Worm (Caenorhabditis elegans) whole organism, L2 larva: Measurements from ENCODE around the gene C23F12.4.

ENCODE experiments used
- C34F6.9 ChIP-seq: fragments of 150-350 bp; optimal IDR thresholded peaks from 2 replicates; lab custom pipeline; 2014; ENCODE audit warnings: missing biosample characterization, missing genetic modification characterization
- F13H6.1 ChIP-seq: sonication (generic microtip); optimal IDR thresholded peaks from 2 replicates; lab custom pipeline; 2016; ENCODE audit warnings: missing genetic modification characterization, missing compliant biosample characterization
- R02D3.7 ChIP-seq: fragments of 150-350 bp; optimal IDR thresholded peaks from 2 replicates; lab custom pipeline; 2014; ENCODE audit warnings: missing biosample characterization, missing genetic modification characterization
- Y55F3AM.14 ChIP-seq: fragments of 200-800 bp; sonication (Bioruptor generic); optimal IDR thresholded peaks from 2 replicates; lab custom pipeline; 2018; ENCODE audit warnings: mild to moderate bottlenecking, missing genetic modification characterization, missing compliant biosample characterization
- ZK546.5 ChIP-seq: sonication (generic microtip); optimal IDR thresholded peaks from 2 replicates; lab custom pipeline; 2017; ENCODE audit warnings: missing biosample characterization, missing genetic modification characterization
- alr-1 ChIP-seq: fragments of 150-350 bp; optimal IDR thresholded peaks from 2 replicates; lab custom pipeline; 2014; ENCODE audit warnings: missing biosample characterization, missing genetic modification characterization
- aly-2 ChIP-seq: fragments of 150-350 bp; optimal IDR thresholded peaks from 2 replicates; lab custom pipeline; 2014; ENCODE audit warnings: missing biosample characterization, missing genetic modification characterization
- ama-1 ChIP-seq: fragments of 150-350 bp; optimal IDR thresholded peaks from 2 replicates; lab custom pipeline; 2018; ENCODE audit warnings: inconsistent platforms
- blmp-1 ChIP-seq: sonication (generic microtip); optimal IDR thresholded peaks from 2 replicates; lab custom pipeline; 2017; ENCODE audit warnings: missing genetic modification characterization, mild to moderate bottlenecking, missing compliant biosample characterization, antibody characterized with exemption, moderate library complexity; ENCODE audit not compliant: insufficient read depth
- ceh-16 ChIP-seq: fragments of 150-350 bp; optimal IDR thresholded peaks from 2 replicates; lab custom pipeline; 2014; ENCODE audit warnings: missing biosample characterization, missing genetic modification characterization
- ceh-82 ChIP-seq: fragments of 150-350 bp; optimal IDR thresholded peaks from 2 replicates; lab custom pipeline; 2014; ENCODE audit warnings: missing biosample characterization, missing genetic modification characterization
- crh-2 ChIP-seq: sonication (generic microtip); optimal IDR thresholded peaks from 2 replicates; lab custom pipeline; 2017; ENCODE audit warnings: missing biosample characterization, missing genetic modification characterization
- dmd-4 ChIP-seq: sonication (generic microtip); optimal IDR thresholded peaks from 2 replicates; lab custom pipeline; 2017; ENCODE audit warnings: missing biosample characterization, missing genetic modification characterization
- egl-27 ChIP-seq: sonication (generic microtip); optimal IDR thresholded peaks from 3 replicates; lab custom pipeline; 2017; ENCODE audit warnings: missing biosample characterization, missing genetic modification reagents, missing genetic modification characterization
- elt-1 ChIP-seq: fragments of 150-350 bp; optimal IDR thresholded peaks from 2 replicates; lab custom pipeline; 2014; ENCODE audit warnings: missing biosample characterization, missing genetic modification characterization
- elt-3 ChIP-seq: sonication (generic microtip); optimal IDR thresholded peaks from 2 replicates; lab custom pipeline; 2017; ENCODE audit warnings: missing biosample characterization, missing genetic modification characterization
- fos-1 ChIP-seq: fragments of 150-350 bp; optimal IDR thresholded peaks from 2 replicates; lab custom pipeline; 2014; ENCODE audit warnings: missing biosample characterization, missing genetic modification characterization
- gmeb-1 ChIP-seq: fragments of 150-350 bp; optimal IDR thresholded peaks from 2 replicates; lab custom pipeline; 2014; ENCODE audit warnings: missing biosample characterization, missing genetic modification characterization
- lin-11 ChIP-seq: fragments of 150-350 bp; sonication (generic microtip); optimal IDR thresholded peaks from 2 replicates; lab custom pipeline; 2014; ENCODE audit warnings: missing biosample characterization, missing genetic modification characterization, inconsistent platforms, mixed read lengths
- lin-13 ChIP-seq: fragments of 150-350 bp; optimal IDR thresholded peaks from 2 replicates; lab custom pipeline; 2014; ENCODE audit warnings: missing biosample characterization, missing genetic modification reagents, missing genetic modification characterization
- lin-39 ChIP-seq: fragments of 150-350 bp; optimal IDR thresholded peaks from 2 replicates; lab custom pipeline; 2014; ENCODE audit warnings: missing biosample characterization, missing genetic modification reagents, missing genetic modification characterization
- lsy-2 ChIP-seq, 2 experiments: fragments of 150-350 bp in 1 of 2; sonication (generic microtip) in 1 of 2; optimal IDR thresholded peaks; 2 replicates each; lab custom pipeline; 2014 to 2017; ENCODE audit warnings: missing biosample characterization in 2 of 2, missing genetic modification characterization in 2 of 2
- mab-5 ChIP-seq: fragments of 150-350 bp; optimal IDR thresholded peaks from 2 replicates; lab custom pipeline; 2014; ENCODE audit warnings: missing biosample characterization, missing genetic modification characterization
- mbf-1 ChIP-seq: sonication (generic microtip); optimal IDR thresholded peaks from 2 replicates; lab custom pipeline; 2017; ENCODE audit warnings: missing biosample characterization, missing genetic modification characterization
- mdl-1 ChIP-seq, 2 experiments: fragments of 150-350 bp in 1 of 2; sonication (generic microtip) in 1 of 2; optimal IDR thresholded peaks; 2 replicates each; lab custom pipeline; 2017; ENCODE audit warnings: missing biosample characterization in 2 of 2, missing genetic modification characterization in 2 of 2
- nhr-10 ChIP-seq: sonication (generic microtip); optimal IDR thresholded peaks from 2 replicates; lab custom pipeline; 2017; ENCODE audit warnings: missing biosample characterization, missing genetic modification characterization
- nhr-11 ChIP-seq: fragments of 150-350 bp; optimal IDR thresholded peaks from 2 replicates; lab custom pipeline; 2014; ENCODE audit warnings: missing biosample characterization, missing genetic modification characterization
- nhr-12 ChIP-seq: fragments of 150-350 bp; optimal IDR thresholded peaks from 2 replicates; lab custom pipeline; 2014; ENCODE audit warnings: missing biosample characterization, missing genetic modification characterization
- nhr-129 ChIP-seq: fragments of 150-350 bp; optimal IDR thresholded peaks from 2 replicates; lab custom pipeline; 2014; ENCODE audit warnings: missing biosample characterization, missing genetic modification characterization
- nhr-21 ChIP-seq: fragments of 150-350 bp; optimal IDR thresholded peaks from 2 replicates; lab custom pipeline; 2014; ENCODE audit warnings: missing biosample characterization, missing genetic modification characterization
- nhr-23 ChIP-seq: fragments of 150-350 bp; optimal IDR thresholded peaks from 2 replicates; lab custom pipeline; 2014; ENCODE audit warnings: missing biosample characterization, missing genetic modification reagents, missing genetic modification characterization
- nhr-237 ChIP-seq: fragments of 150-350 bp; optimal IDR thresholded peaks from 2 replicates; lab custom pipeline; 2014; ENCODE audit warnings: missing biosample characterization, missing genetic modification characterization
- nhr-25 ChIP-seq: fragments of 150-350 bp; sonication (generic microtip); optimal IDR thresholded peaks from 3 replicates; lab custom pipeline; 2014; ENCODE audit warnings: missing biosample characterization, missing genetic modification characterization
- nhr-6 ChIP-seq: fragments of 150-350 bp; optimal IDR thresholded peaks from 2 replicates; lab custom pipeline; 2014; ENCODE audit warnings: missing biosample characterization, missing genetic modification characterization
- nhr-77 ChIP-seq: fragments of 150-350 bp; optimal IDR thresholded peaks from 2 replicates; lab custom pipeline; 2014; ENCODE audit warnings: missing biosample characterization, missing genetic modification characterization
- peb-1 ChIP-seq: fragments of 150-350 bp; optimal IDR thresholded peaks from 2 replicates; lab custom pipeline; 2014; ENCODE audit warnings: missing biosample characterization, missing genetic modification characterization
- sem-4 ChIP-seq: fragments of 150-350 bp; optimal IDR thresholded peaks from 2 replicates; lab custom pipeline; 2014; ENCODE audit warnings: missing biosample characterization, missing genetic modification reagents, missing genetic modification characterization
- skn-1 ChIP-seq: sonication (generic microtip); optimal IDR thresholded peaks from 2 replicates; lab custom pipeline; 2017; ENCODE audit warnings: missing biosample characterization, missing genetic modification characterization
- sma-3 ChIP-seq: sonication (generic microtip); optimal IDR thresholded peaks from 2 replicates; lab custom pipeline; 2016; ENCODE audit warnings: missing genetic modification reagents, missing genetic modification characterization, missing compliant biosample characterization
- sma-9 ChIP-seq, 2 experiments: fragments of 150-350 bp in 1 of 2; sonication (generic microtip) in 1 of 2; optimal IDR thresholded peaks; 2 replicates each; lab custom pipeline; 2014 to 2016; ENCODE audit warnings: missing genetic modification characterization in 2 of 2, mild to moderate bottlenecking in 1 of 2, missing biosample characterization in 1 of 2, missing compliant biosample characterization in 1 of 2, missing genetic modification reagents in 1 of 2, moderate library complexity in 1 of 2
- snpc-4 ChIP-seq: fragments of 150-350 bp; optimal IDR thresholded peaks from 2 replicates; lab custom pipeline; 2014; ENCODE audit warnings: missing biosample characterization, missing genetic modification characterization
- unc-39 ChIP-seq: fragments of 150-350 bp; optimal IDR thresholded peaks from 2 replicates; lab custom pipeline; 2014; ENCODE audit warnings: missing biosample characterization, missing genetic modification characterization
- unc-55 ChIP-seq: fragments of 150-350 bp; sonication (generic microtip); optimal IDR thresholded peaks from 3 replicates; lab custom pipeline; 2014; ENCODE audit warnings: missing biosample characterization, missing genetic modification reagents, missing genetic modification characterization
- unc-62 ChIP-seq: fragments of 150-350 bp; optimal IDR thresholded peaks from 2 replicates; lab custom pipeline; 2014; ENCODE audit warnings: missing biosample characterization, missing genetic modification reagents, missing genetic modification characterization
- zag-1 ChIP-seq: fragments of 150-350 bp; optimal IDR thresholded peaks from 2 replicates; lab custom pipeline; 2014; ENCODE audit warnings: missing biosample characterization, missing genetic modification characterization
- ztf-1 ChIP-seq: fragments of 200-800 bp; sonication (Bioruptor generic); conservative IDR thresholded peaks from 2 replicates; pipeline ENCODE4 v1.3.6; 2022; ENCODE audit warnings: missing genetic modification characterization, missing compliant biosample characterization
- ztf-11 ChIP-seq: sonication (generic microtip); optimal IDR thresholded peaks from 2 replicates; lab custom pipeline; 2017; ENCODE audit warnings: missing biosample characterization, missing genetic modification characterization
- ztf-4 ChIP-seq: fragments of 150-350 bp; optimal IDR thresholded peaks from 2 replicates; lab custom pipeline; 2014; ENCODE audit warnings: missing biosample characterization, missing genetic modification characterization

Gene C23F12.4

ce11 chrX:9372987-9373386 lies 14.2 kb upstream of the C23F12.4 start:
- TF ChIP-seq nhr-129 (tag; lab: Kevin White, UChicago) (peak; percentile 61), crh-2 (tag; lab: Kevin White, UChicago) (peak; percentile 26), ceh-16 (tag; lab: Kevin White, UChicago) (peak; percentile 1), fos-1 (tag; lab: Kevin White, UChicago) (peak; percentile 17), C34F6.9 (tag; lab: Kevin White, UChicago) (no peak), sem-4 (tag; lab: Kevin White, UChicago) (no peak), lin-13 (GFP tag; lab: Kevin White, UChicago) (peak; percentile 30), nhr-23 (tag; lab: Kevin White, UChicago) (no peak), blmp-1 (no peak), sma-3 (GFP tag; lab: Kevin White, UChicago) (peak; percentile 34), egl-27 (tag; lab: Kevin White, UChicago) (no peak), sma-9 (GFP tag; optimal IDR thresholded peaks at IDR 0.05; lab: Kevin White, UChicago) (no peak), sma-9 (tag; optimal IDR thresholded peaks at IDR 0.05; lab: Kevin White, UChicago) (no peak), unc-55 (peak; percentile 34), ZK546.5 (tag; lab: Kevin White, UChicago) (no peak), ama-1 (lab: Kevin White, UChicago) (no peak), nhr-25 (tag; lab: Kevin White, UChicago) (no peak), R02D3.7 (tag; lab: Kevin White, UChicago) (no peak), Y55F3AM.14 (peak; percentile 41), lin-11 (no peak), nhr-6 (tag; lab: Kevin White, UChicago) (no peak), mab-5 (tag; lab: Kevin White, UChicago) (no peak), zag-1 (no peak), mdl-1 (tag; optimal IDR thresholded peaks at IDR 0.05; lab: Kevin White, UChicago) (no peak), nhr-10 (no peak), peb-1 (no peak), alr-1 (tag; lab: Kevin White, UChicago) (no peak), mbf-1 (tag; lab: Kevin White, UChicago) (no peak), lin-39 (tag; lab: Kevin White, UChicago) (no peak), nhr-77 (no peak), elt-3 (tag; lab: Kevin White, UChicago) (no peak), skn-1 (tag; lab: Kevin White, UChicago) (no peak), aly-2 (tag; lab: Kevin White, UChicago) (no peak), unc-39 (tag; lab: Kevin White, UChicago) (no peak), F13H6.1 (tag; lab: Kevin White, UChicago) (peak; percentile 48), dmd-4 (tag; lab: Kevin White, UChicago) (no peak), elt-1 (tag; lab: Kevin White, UChicago) (no peak), ztf-4 (no peak), unc-62 (no peak), snpc-4 (tag; lab: Kevin White, UChicago) (no peak), lsy-2 (tag; optimal IDR thresholded peaks at IDR 0.05; lab: Kevin White, UChicago) (peak in 1 of 2 experiments; percentile 26), nhr-237 (tag; lab: Kevin White, UChicago) (no peak), ztf-1 (GFP tag; lab: Robert Waterston, UW) (no peak), ceh-82 (tag; lab: Kevin White, UChicago) (no peak), nhr-11 (tag; lab: Kevin White, UChicago) (no peak), gmeb-1 (tag; lab: Kevin White, UChicago) (no peak), nhr-12 (tag; lab: Kevin White, UChicago) (no peak), nhr-21 (tag; lab: Kevin White, UChicago) (no peak), ztf-11 (tag; lab: Kevin White, UChicago) (no peak)
